Worm (Caenorhabditis elegans) whole organism, L1 larva: ENCODE results near the gene Y11D7A.10.
"Not testable (repeated sequence)": the region's sequence is repeated elsewhere in the genome, so short reads cannot be mapped to it uniquely, and the experiment has no call there.

Experiments
- C16A3.4 ChIP-seq: fragments of 150-350 bp; optimal IDR thresholded peaks from 2 replicates; lab custom pipeline; 2014; ENCODE audit warnings: missing biosample characterization, missing genetic modification characterization
- C34B4.2 ChIP-seq: sonication (generic microtip); optimal IDR thresholded peaks from 2 replicates; lab custom pipeline; 2017; ENCODE audit warnings: mild to moderate bottlenecking, missing genetic modification characterization, missing compliant biosample characterization
- Y116A8C.19 ChIP-seq: sonication (generic microtip); optimal IDR thresholded peaks from 2 replicates; lab custom pipeline; 2016; ENCODE audit warnings: missing compliant biosample characterization, missing genetic modification characterization, borderline replicate concordance
- aly-2 ChIP-seq: fragments of 150-350 bp; optimal IDR thresholded peaks from 2 replicates; lab custom pipeline; 2014; ENCODE audit warnings: missing biosample characterization, missing genetic modification characterization
- ama-1 ChIP-seq: fragments of 150-350 bp; optimal IDR thresholded peaks from 2 replicates; lab custom pipeline; 2014
- blmp-1 ChIP-seq: fragments of 150-350 bp; optimal IDR thresholded peaks from 2 replicates; lab custom pipeline; 2014; ENCODE audit warnings: missing biosample characterization, missing genetic modification characterization
- ceh-88 ChIP-seq: fragments of 200-800 bp; sonication (Bioruptor generic); IDR thresholded peaks from 2 replicates; pipeline ENCODE4 v1.3.6; 2022; ENCODE audit warnings: missing genetic modification characterization, missing compliant biosample characterization
- ceh-90 ChIP-seq: sonication (generic microtip); optimal IDR thresholded peaks from 2 replicates; lab custom pipeline; 2016; ENCODE audit warnings: missing genetic modification characterization, missing compliant biosample characterization
- dsc-1 ChIP-seq: sonication (generic microtip); optimal IDR thresholded peaks from 2 replicates; lab custom pipeline; 2016; ENCODE audit warnings: mild to moderate bottlenecking, missing genetic modification characterization, missing compliant biosample characterization
- egl-27 ChIP-seq, 2 experiments: fragments of 150-350 bp in 1 of 2; sonication (generic microtip); optimal IDR thresholded peaks; 3 replicates each; lab custom pipeline; 2017 to 2018; ENCODE audit warnings: missing biosample characterization in 2 of 2, missing genetic modification characterization in 2 of 2, missing genetic modification reagents in 2 of 2
- elt-2 ChIP-seq: sonication (generic microtip); optimal IDR thresholded peaks from 2 replicates; lab custom pipeline; 2016; ENCODE audit warnings: missing genetic modification characterization, mild to moderate bottlenecking, inconsistent platforms, missing compliant biosample characterization, missing genetic modification reagents
- ets-5 ChIP-seq: fragments of 200-800 bp; sonication (Bioruptor generic); IDR thresholded peaks from 2 replicates; pipeline ENCODE4 v1.3.6; 2022; ENCODE audit warnings: missing genetic modification characterization, missing compliant biosample characterization
- fos-1 ChIP-seq: fragments of 150-350 bp; optimal IDR thresholded peaks from 2 replicates; lab custom pipeline; 2014; ENCODE audit warnings: missing biosample characterization, missing genetic modification characterization
- grh-1 ChIP-seq: fragments of 200-800 bp; sonication (Bioruptor generic); IDR thresholded peaks from 2 replicates; pipeline ENCODE4 v1.3.6; 2022; ENCODE audit warnings: missing genetic modification reagents, missing genetic modification characterization, missing compliant biosample characterization
- hlh-4 ChIP-seq: sonication (generic microtip); optimal IDR thresholded peaks from 2 replicates; lab custom pipeline; 2016; ENCODE audit warnings: mild to moderate bottlenecking, missing genetic modification characterization, missing compliant biosample characterization
- irx-1 ChIP-seq: sonication (generic microtip); optimal IDR thresholded peaks from 2 replicates; lab custom pipeline; 2016; ENCODE audit warnings: missing genetic modification characterization, missing compliant biosample characterization
- isw-1 ChIP-seq: fragments of 200-800 bp; sonication (Bioruptor generic); IDR thresholded peaks from 2 replicates; pipeline ENCODE4 v1.3.6; 2022; ENCODE audit warnings: missing genetic modification characterization, missing compliant biosample characterization
- lin-13 ChIP-seq: fragments of 150-350 bp; optimal IDR thresholded peaks from 2 replicates; lab custom pipeline; 2014; ENCODE audit warnings: missing biosample characterization, missing genetic modification reagents, missing genetic modification characterization
- lin-35 ChIP-seq, 2 experiments: fragments of 150-350 bp; optimal IDR thresholded peaks; 2 replicates each; lab custom pipeline; 2014; ENCODE audit warnings: missing biosample characterization in 2 of 2, missing genetic modification characterization in 2 of 2, missing genetic modification reagents in 2 of 2
- lin-39 ChIP-seq: fragments of 150-350 bp; optimal IDR thresholded peaks from 2 replicates; lab custom pipeline; 2014; ENCODE audit warnings: missing biosample characterization, missing genetic modification reagents, missing genetic modification characterization
- mdl-1 ChIP-seq, 2 experiments: fragments of 150-350 bp; optimal IDR thresholded peaks; 2 replicates each; lab custom pipeline; 2014 to 2017; ENCODE audit warnings: missing biosample characterization in 2 of 2, missing genetic modification characterization in 2 of 2, inconsistent platforms in 1 of 2
- nhr-19 ChIP-seq: fragments of 200-800 bp; sonication (Bioruptor generic); conservative IDR thresholded peaks from 2 replicates; pipeline ENCODE4 v1.3.6; 2022; ENCODE audit warnings: missing genetic modification characterization, missing compliant biosample characterization
- nhr-20 ChIP-seq: sonication (generic microtip); optimal IDR thresholded peaks from 2 replicates; lab custom pipeline; 2016; ENCODE audit warnings: mild to moderate bottlenecking, missing genetic modification characterization, missing compliant biosample characterization
- nhr-237 ChIP-seq: fragments of 150-350 bp; optimal IDR thresholded peaks from 2 replicates; lab custom pipeline; 2014; ENCODE audit warnings: missing biosample characterization, missing genetic modification characterization
- nhr-71 ChIP-seq: sonication (generic microtip); optimal IDR thresholded peaks from 2 replicates; lab custom pipeline; 2016; ENCODE audit warnings: mild to moderate bottlenecking, missing genetic modification characterization, moderate library complexity, missing compliant biosample characterization
- nhr-84 ChIP-seq: sonication (generic microtip); optimal IDR thresholded peaks from 2 replicates; lab custom pipeline; 2017; ENCODE audit warnings: missing biosample characterization, missing genetic modification characterization
- nhr-85 ChIP-seq: sonication (generic microtip); peaks from one replicate; lab custom pipeline; 2016; ENCODE audit warnings: missing genetic modification characterization, inconsistent platforms, missing compliant biosample characterization
- pag-3 ChIP-seq: sonication (generic microtip); optimal IDR thresholded peaks from 2 replicates; lab custom pipeline; 2017; ENCODE audit warnings: missing genetic modification characterization, mild to moderate bottlenecking, missing compliant biosample characterization, antibody characterized with exemption, borderline replicate concordance; ENCODE audit not compliant: insufficient read depth
- skn-1 ChIP-seq: fragments of 150-350 bp; optimal IDR thresholded peaks from 2 replicates; lab custom pipeline; 2014; ENCODE audit warnings: missing biosample characterization, missing genetic modification characterization
- swsn-7 ChIP-seq: sonication (generic microtip); optimal IDR thresholded peaks from 2 replicates; lab custom pipeline; 2016; ENCODE audit warnings: missing genetic modification characterization, missing compliant biosample characterization
- unc-62 ChIP-seq: fragments of 150-350 bp; optimal IDR thresholded peaks from 2 replicates; lab custom pipeline; 2014; ENCODE audit warnings: missing biosample characterization, missing genetic modification reagents, missing genetic modification characterization
- unc-86 ChIP-seq: sonication (generic microtip); optimal IDR thresholded peaks from 2 replicates; lab custom pipeline; 2016; ENCODE audit warnings: missing genetic modification characterization, missing compliant biosample characterization
- unc-98 ChIP-seq: fragments of 200-800 bp; sonication (Bioruptor generic); IDR thresholded peaks from 2 replicates; pipeline ENCODE4 v1.3.6; 2022; ENCODE audit warnings: missing genetic modification characterization, missing compliant biosample characterization
- zag-1 ChIP-seq: fragments of 150-350 bp; optimal IDR thresholded peaks from 2 replicates; lab custom pipeline; 2014; ENCODE audit warnings: missing biosample characterization, missing genetic modification characterization
- zip-4 ChIP-seq: fragments of 200-800 bp; sonication (Bioruptor generic); optimal IDR thresholded peaks from 2 replicates; lab custom pipeline; 2018; ENCODE audit warnings: mild to moderate bottlenecking, missing genetic modification characterization, moderate library complexity, missing compliant biosample characterization
- ztf-11 ChIP-seq, 2 experiments: sonication (generic microtip); optimal IDR thresholded peaks; 2 replicates each; lab custom pipeline; 2016 to 2017; ENCODE audit warnings: missing genetic modification characterization in 2 of 2, missing biosample characterization in 1 of 2, missing compliant biosample characterization in 1 of 2

Gene Y11D7A.10

DNA sequence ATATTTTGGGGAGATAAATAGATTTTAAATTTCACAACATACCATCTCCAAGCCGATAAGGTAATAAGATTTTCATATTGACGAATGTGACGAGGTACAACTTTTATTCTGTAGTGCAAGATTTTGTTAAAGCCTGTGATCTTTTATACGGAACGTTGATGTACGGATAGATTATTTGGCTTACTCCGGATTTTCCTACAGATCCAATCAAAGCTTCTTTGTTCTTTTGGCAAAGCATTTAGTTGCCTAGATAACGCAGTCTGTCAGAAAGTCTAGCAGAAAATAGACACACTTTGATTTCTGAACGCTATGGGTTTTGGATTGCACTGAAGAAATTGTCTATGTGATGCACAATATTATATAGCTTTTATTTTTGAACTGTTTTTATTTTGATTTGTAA is 39.6 kb upstream of the Y11D7A.10 start, which contains the start of gene F49C12.2:
Gene F49C12.2 (minus strand): TSS at position 101 of the 400 bp plus-strand sequence.
- TF ChIP-seq ztf-11 (tag; optimal IDR thresholded peaks at IDR 0.05; lab: Kevin White, UChicago) (no peak), nhr-20 (tag; lab: Kevin White, UChicago) (no peak), nhr-19 (no peak), fos-1 (tag; lab: Kevin White, UChicago) (no peak), ceh-90 (no peak), dsc-1 (tag; lab: Kevin White, UChicago) (no peak), ama-1 (lab: Kevin White, UChicago) (no peak), C16A3.4 (tag; lab: Kevin White, UChicago) (no peak)

DNA sequence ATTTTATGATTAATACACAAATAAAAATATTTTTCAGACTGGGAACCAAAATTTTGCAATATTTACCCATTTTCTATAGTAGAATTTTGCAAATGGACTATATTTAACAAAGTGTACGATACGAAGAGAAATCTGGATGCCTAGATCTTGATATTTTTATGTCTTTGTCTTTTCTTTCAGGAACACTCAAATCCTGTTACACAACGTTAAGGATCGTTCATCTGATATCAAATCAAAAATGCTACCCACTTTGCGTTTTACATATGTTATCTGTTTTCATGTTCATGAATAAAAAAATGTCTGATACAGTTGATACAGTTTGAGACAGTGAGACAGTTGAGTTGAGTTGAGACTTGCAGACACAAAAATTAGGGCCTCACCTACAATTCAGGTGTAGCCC is 36.7 kb upstream of the Y11D7A.10 start, which contains the start of gene F49C12.1:
Gene F49C12.1 (minus strand): TSS at position 70 of the 400 bp plus-strand sequence.
- TF ChIP-seq grh-1 (GFP tag; lab: Robert Waterston, UW) (no peak), irx-1 (no peak), hlh-4 (tag; lab: Kevin White, UChicago) (no peak), elt-2 (tag; lab: Kevin White, UChicago) (no peak), zag-1 (tag; lab: Kevin White, UChicago) (no peak), nhr-71 (tag; lab: Kevin White, UChicago) (no peak), zip-4 (GFP tag; lab: Kevin White, UChicago) (no peak), pag-3 (tag; lab: Kevin White, UChicago) (no peak), nhr-84 (no peak), unc-98 (GFP tag; lab: Robert Waterston, UW) (no peak), ceh-88 (GFP tag; lab: Robert Waterston, UW) (no peak), Y116A8C.19 (no peak), swsn-7 (tag; lab: Kevin White, UChicago) (no peak)

DNA sequence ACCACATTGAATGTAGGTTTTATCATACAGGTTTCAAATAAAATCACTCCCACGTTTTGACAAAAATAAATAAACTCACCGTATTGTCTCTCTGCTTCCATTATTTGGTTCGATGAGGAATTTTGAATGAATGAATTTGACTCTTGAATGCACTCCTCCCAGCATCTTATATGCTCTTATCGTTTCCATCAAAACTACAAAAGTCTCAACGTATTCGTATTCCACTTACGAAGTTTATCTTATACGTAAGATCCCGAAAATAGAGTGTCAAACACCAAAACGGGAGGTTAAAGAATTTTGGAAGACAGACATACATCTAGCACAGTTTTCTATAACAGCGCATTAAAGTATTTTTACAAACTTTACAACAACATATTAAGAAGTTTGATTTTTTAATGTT is 34.3 kb upstream of the Y11D7A.10 start, which contains the start of gene nhr-264:
Gene nhr-264 (minus strand): TSS at position 101 of the 400 bp plus-strand sequence.
- TF ChIP-seq isw-1 (GFP tag; lab: Robert Waterston, UW); lin-39 (tag; lab: Kevin White, UChicago); nhr-85 (tag; lab: Kevin White, UChicago): not testable (repeated sequence)

DNA sequence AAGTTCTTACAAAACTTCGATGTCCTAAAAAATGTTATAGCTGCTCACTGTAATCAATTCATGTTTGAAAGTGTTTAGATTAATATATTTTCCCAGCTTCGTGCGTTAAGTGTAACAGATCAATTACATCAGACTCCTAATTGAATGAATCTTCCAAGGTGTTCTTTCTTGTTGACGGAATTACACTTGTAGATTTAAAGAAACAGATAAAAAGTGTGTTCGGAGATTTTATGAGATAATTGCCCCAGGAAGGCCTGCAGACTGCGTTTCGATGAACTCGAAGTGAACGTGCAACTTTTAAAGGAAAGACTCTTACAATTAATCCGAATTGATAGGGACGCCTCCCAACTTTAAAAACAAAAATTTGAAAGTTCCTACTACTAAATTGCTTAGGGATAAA is 30.1 kb upstream of the Y11D7A.10 start:
- TF ChIP-seq irx-1 (no peak), lin-35 (GFP tag; optimal IDR thresholded peaks at IDR 0.05; lab: Kevin White, UChicago) (no peak), skn-1 (no peak), mdl-1 (tag; optimal IDR thresholded peaks at IDR 0.05; lab: Kevin White, UChicago) (no peak), nhr-237 (tag; lab: Kevin White, UChicago) (no peak), blmp-1 (tag; lab: Kevin White, UChicago) (no peak), unc-62 (GFP tag; lab: Kevin White, UChicago) (no peak), dsc-1 (tag; lab: Kevin White, UChicago) (no peak), C34B4.2 (tag; lab: Kevin White, UChicago) (no peak), egl-27 (tag; optimal IDR thresholded peaks at IDR 0.05; lab: Kevin White, UChicago) (no peak), aly-2 (tag; lab: Kevin White, UChicago) (no peak), lin-13 (GFP tag; lab: Kevin White, UChicago) (no peak), elt-2 (tag; lab: Kevin White, UChicago) (no peak), unc-86 (tag; lab: Kevin White, UChicago) (no peak), ets-5 (GFP tag; lab: Robert Waterston, UW) (no peak)
